Worm (Caenorhabditis elegans): ENCODE results near the gene sri-21.
"Not testable (repeated sequence)": the region's sequence is repeated elsewhere in the genome, so short reads cannot be mapped to it uniquely, and the experiment has no call there.

- not testable (repeated sequence) for TF ChIP-seq mab-5 (tag; optimal IDR thresholded peaks at IDR 0.05); nhr-237 (tag; optimal IDR thresholded peaks at IDR 0.05); lin-13 (GFP tag; optimal IDR thresholded peaks at IDR 0.05); nhr-25 (tag; optimal IDR thresholded peaks at IDR 0.05); F13H6.1 (tag; optimal IDR thresholded peaks at IDR 0.05); mbf-1 (tag; optimal IDR thresholded peaks at IDR 0.05); unc-55 (GFP tag; optimal IDR thresholded peaks at IDR 0.05); ama-1 (optimal IDR thresholded peaks at IDR 0.05); unc-62 (GFP tag; optimal IDR thresholded peaks at IDR 0.05); aly-2 (tag; optimal IDR thresholded peaks at IDR 0.05); snpc-4 (tag; optimal IDR thresholded peaks at IDR 0.05); elt-1 (tag; optimal IDR thresholded peaks at IDR 0.05); elt-3 (tag; optimal IDR thresholded peaks at IDR 0.05)
Observed at ce11 chrV:3562824-3563223, 13.2 kb downstream of the sri-21 start, which contains the start of gene T24A6.16.
